Worm (Caenorhabditis elegans) whole organism, L2 larva: Measurements from ENCODE around the gene C47E12.12.

ENCODE experiments used
- C34F6.9 ChIP-seq: fragments of 150-350 bp; optimal IDR thresholded peaks from 2 replicates; lab custom pipeline; 2014; ENCODE audit warnings: missing biosample characterization, missing genetic modification characterization
- F13H6.1 ChIP-seq: sonication (generic microtip); optimal IDR thresholded peaks from 2 replicates; lab custom pipeline; 2016; ENCODE audit warnings: missing genetic modification characterization, missing compliant biosample characterization
- R02D3.7 ChIP-seq: fragments of 150-350 bp; optimal IDR thresholded peaks from 2 replicates; lab custom pipeline; 2014; ENCODE audit warnings: missing biosample characterization, missing genetic modification characterization
- alr-1 ChIP-seq: fragments of 150-350 bp; optimal IDR thresholded peaks from 2 replicates; lab custom pipeline; 2014; ENCODE audit warnings: missing biosample characterization, missing genetic modification characterization
- ama-1 ChIP-seq: fragments of 150-350 bp; optimal IDR thresholded peaks from 2 replicates; lab custom pipeline; 2018; ENCODE audit warnings: inconsistent platforms
- ceh-16 ChIP-seq: fragments of 150-350 bp; optimal IDR thresholded peaks from 2 replicates; lab custom pipeline; 2014; ENCODE audit warnings: missing biosample characterization, missing genetic modification characterization
- ceh-82 ChIP-seq: fragments of 150-350 bp; optimal IDR thresholded peaks from 2 replicates; lab custom pipeline; 2014; ENCODE audit warnings: missing biosample characterization, missing genetic modification characterization
- crh-2 ChIP-seq: sonication (generic microtip); optimal IDR thresholded peaks from 2 replicates; lab custom pipeline; 2017; ENCODE audit warnings: missing biosample characterization, missing genetic modification characterization
- dmd-4 ChIP-seq: sonication (generic microtip); optimal IDR thresholded peaks from 2 replicates; lab custom pipeline; 2017; ENCODE audit warnings: missing biosample characterization, missing genetic modification characterization
- egl-27 ChIP-seq: sonication (generic microtip); optimal IDR thresholded peaks from 3 replicates; lab custom pipeline; 2017; ENCODE audit warnings: missing biosample characterization, missing genetic modification reagents, missing genetic modification characterization
- elt-1 ChIP-seq: fragments of 150-350 bp; optimal IDR thresholded peaks from 2 replicates; lab custom pipeline; 2014; ENCODE audit warnings: missing biosample characterization, missing genetic modification characterization
- elt-3 ChIP-seq: sonication (generic microtip); optimal IDR thresholded peaks from 2 replicates; lab custom pipeline; 2017; ENCODE audit warnings: missing biosample characterization, missing genetic modification characterization
- gmeb-1 ChIP-seq: fragments of 150-350 bp; optimal IDR thresholded peaks from 2 replicates; lab custom pipeline; 2014; ENCODE audit warnings: missing biosample characterization, missing genetic modification characterization
- lin-11 ChIP-seq: fragments of 150-350 bp; sonication (generic microtip); optimal IDR thresholded peaks from 2 replicates; lab custom pipeline; 2014; ENCODE audit warnings: missing biosample characterization, missing genetic modification characterization, inconsistent platforms, mixed read lengths
- lsy-2 ChIP-seq, 2 experiments: fragments of 150-350 bp in 1 of 2; sonication (generic microtip) in 1 of 2; optimal IDR thresholded peaks; 2 replicates each; lab custom pipeline; 2014 to 2017; ENCODE audit warnings: missing biosample characterization in 2 of 2, missing genetic modification characterization in 2 of 2
- mab-5 ChIP-seq: fragments of 150-350 bp; optimal IDR thresholded peaks from 2 replicates; lab custom pipeline; 2014; ENCODE audit warnings: missing biosample characterization, missing genetic modification characterization
- mbf-1 ChIP-seq: sonication (generic microtip); optimal IDR thresholded peaks from 2 replicates; lab custom pipeline; 2017; ENCODE audit warnings: missing biosample characterization, missing genetic modification characterization
- nhr-11 ChIP-seq: fragments of 150-350 bp; optimal IDR thresholded peaks from 2 replicates; lab custom pipeline; 2014; ENCODE audit warnings: missing biosample characterization, missing genetic modification characterization
- nhr-12 ChIP-seq: fragments of 150-350 bp; optimal IDR thresholded peaks from 2 replicates; lab custom pipeline; 2014; ENCODE audit warnings: missing biosample characterization, missing genetic modification characterization
- nhr-129 ChIP-seq: fragments of 150-350 bp; optimal IDR thresholded peaks from 2 replicates; lab custom pipeline; 2014; ENCODE audit warnings: missing biosample characterization, missing genetic modification characterization
- nhr-23 ChIP-seq: fragments of 150-350 bp; optimal IDR thresholded peaks from 2 replicates; lab custom pipeline; 2014; ENCODE audit warnings: missing biosample characterization, missing genetic modification reagents, missing genetic modification characterization
- nhr-6 ChIP-seq: fragments of 150-350 bp; optimal IDR thresholded peaks from 2 replicates; lab custom pipeline; 2014; ENCODE audit warnings: missing biosample characterization, missing genetic modification characterization
- peb-1 ChIP-seq: fragments of 150-350 bp; optimal IDR thresholded peaks from 2 replicates; lab custom pipeline; 2014; ENCODE audit warnings: missing biosample characterization, missing genetic modification characterization
- sem-4 ChIP-seq: fragments of 150-350 bp; optimal IDR thresholded peaks from 2 replicates; lab custom pipeline; 2014; ENCODE audit warnings: missing biosample characterization, missing genetic modification reagents, missing genetic modification characterization
- skn-1 ChIP-seq: sonication (generic microtip); optimal IDR thresholded peaks from 2 replicates; lab custom pipeline; 2017; ENCODE audit warnings: missing biosample characterization, missing genetic modification characterization
- sma-3 ChIP-seq: sonication (generic microtip); optimal IDR thresholded peaks from 2 replicates; lab custom pipeline; 2016; ENCODE audit warnings: missing genetic modification reagents, missing genetic modification characterization, missing compliant biosample characterization
- sma-9 ChIP-seq, 2 experiments: fragments of 150-350 bp in 1 of 2; sonication (generic microtip) in 1 of 2; optimal IDR thresholded peaks; 2 replicates each; lab custom pipeline; 2014 to 2016; ENCODE audit warnings: missing genetic modification characterization in 2 of 2, mild to moderate bottlenecking in 1 of 2, missing biosample characterization in 1 of 2, missing compliant biosample characterization in 1 of 2, missing genetic modification reagents in 1 of 2, moderate library complexity in 1 of 2
- snpc-4 ChIP-seq: fragments of 150-350 bp; optimal IDR thresholded peaks from 2 replicates; lab custom pipeline; 2014; ENCODE audit warnings: missing biosample characterization, missing genetic modification characterization
- unc-39 ChIP-seq: fragments of 150-350 bp; optimal IDR thresholded peaks from 2 replicates; lab custom pipeline; 2014; ENCODE audit warnings: missing biosample characterization, missing genetic modification characterization
- unc-55 ChIP-seq: fragments of 150-350 bp; sonication (generic microtip); optimal IDR thresholded peaks from 3 replicates; lab custom pipeline; 2014; ENCODE audit warnings: missing biosample characterization, missing genetic modification reagents, missing genetic modification characterization
- unc-62 ChIP-seq: fragments of 150-350 bp; optimal IDR thresholded peaks from 2 replicates; lab custom pipeline; 2014; ENCODE audit warnings: missing biosample characterization, missing genetic modification reagents, missing genetic modification characterization
- zag-1 ChIP-seq: fragments of 150-350 bp; optimal IDR thresholded peaks from 2 replicates; lab custom pipeline; 2014; ENCODE audit warnings: missing biosample characterization, missing genetic modification characterization
- ztf-11 ChIP-seq: sonication (generic microtip); optimal IDR thresholded peaks from 2 replicates; lab custom pipeline; 2017; ENCODE audit warnings: missing biosample characterization, missing genetic modification characterization
- ztf-4 ChIP-seq: fragments of 150-350 bp; optimal IDR thresholded peaks from 2 replicates; lab custom pipeline; 2014; ENCODE audit warnings: missing biosample characterization, missing genetic modification characterization

The C47E12.12 gene

ce11 chrIV:10007758-10008157 lies 35.2 kb upstream of the C47E12.12 start (continued):
- no peak for TF ChIP-seq gmeb-1 (tag; lab: Kevin White, UChicago)

ce11 chrIV:10006792-10007191 lies 34.3 kb upstream of the C47E12.12 start, which contains the start of gene C47E12.13:
Gene C47E12.13, minus strand, starts transcription at chrIV:10006892.
- no peak for TF ChIP-seq unc-62 (GFP tag; lab: Kevin White, UChicago)
- no peak for TF ChIP-seq nhr-23
- no peak for TF ChIP-seq egl-27 (tag; lab: Kevin White, UChicago)
- TF ChIP-seq gmeb-1 (tag; lab: Kevin White, UChicago) = no peak
- no peak for TF ChIP-seq peb-1
- TF ChIP-seq elt-3 (tag; lab: Kevin White, UChicago) = no peak
- no peak for TF ChIP-seq alr-1 (tag; lab: Kevin White, UChicago)
- TF ChIP-seq mbf-1 (tag; lab: Kevin White, UChicago) = no peak
- no peak for TF ChIP-seq F13H6.1 (tag; lab: Kevin White, UChicago)
- TF ChIP-seq snpc-4 = no peak
- no peak for TF ChIP-seq sma-9 (GFP tag; optimal IDR thresholded peaks at IDR 0.05; lab: Kevin White, UChicago)
- TF ChIP-seq sma-9 (tag; optimal IDR thresholded peaks at IDR 0.05; lab: Kevin White, UChicago) = no peak
- no peak for TF ChIP-seq lin-11
- TF ChIP-seq ama-1 = no peak
- TF ChIP-seq nhr-129 (tag; lab: Kevin White, UChicago) = no peak
- no peak for TF ChIP-seq sma-3 (GFP tag; lab: Kevin White, UChicago)
- no peak for TF ChIP-seq ztf-4 (tag; lab: Kevin White, UChicago)

ce11 chrIV:10003372-10003771 lies 30.8 kb upstream of the C47E12.12 start, which contains the start of the genes C47E12.2 and sars-1:
Gene C47E12.2, minus strand, starts transcription at chrIV:10003502.
Gene sars-1, plus strand, starts transcription at chrIV:10003726.
- no peak for TF ChIP-seq elt-3 (tag; lab: Kevin White, UChicago)
- no peak for TF ChIP-seq unc-55 (GFP tag; lab: Kevin White, UChicago)
- TF ChIP-seq ztf-11 (tag; lab: Kevin White, UChicago) = no peak
- TF ChIP-seq skn-1 (tag; lab: Kevin White, UChicago) = no peak
- TF ChIP-seq gmeb-1 (tag; lab: Kevin White, UChicago) = no peak
- TF ChIP-seq nhr-12 (tag; lab: Kevin White, UChicago) = no peak
- TF ChIP-seq C34F6.9 (tag; lab: Kevin White, UChicago) = peak; percentile 18
- TF ChIP-seq nhr-23 = no peak
- no peak for TF ChIP-seq sem-4 (tag; lab: Kevin White, UChicago)
- no peak for TF ChIP-seq F13H6.1 (tag; lab: Kevin White, UChicago)
- no peak for TF ChIP-seq alr-1 (tag; lab: Kevin White, UChicago)
- no peak for TF ChIP-seq ceh-82 (tag; lab: Kevin White, UChicago)
- no peak for TF ChIP-seq ceh-16 (tag; lab: Kevin White, UChicago)
- TF ChIP-seq sma-3 (GFP tag; lab: Kevin White, UChicago) = no peak
- peak; percentile 88 for TF ChIP-seq nhr-129 (tag; lab: Kevin White, UChicago)
- no peak for TF ChIP-seq nhr-11 (tag; lab: Kevin White, UChicago)
- TF ChIP-seq lsy-2 (tag; optimal IDR thresholded peaks at IDR 0.05; lab: Kevin White, UChicago) = peak; percentile 58 to 92
- no peak for TF ChIP-seq zag-1
- TF ChIP-seq nhr-6 (tag; lab: Kevin White, UChicago) = no peak
- TF ChIP-seq crh-2 (tag; lab: Kevin White, UChicago) = peak; percentile 32
- TF ChIP-seq elt-1 = no peak
- no peak for TF ChIP-seq mab-5 (tag; lab: Kevin White, UChicago)
- TF ChIP-seq ztf-4 (tag; lab: Kevin White, UChicago) = no peak

ce11 chrIV:10001748-10002147 lies 29.2 kb upstream of the C47E12.12 start, which contains the start of gene C47E12.3:
Gene C47E12.3, minus strand, starts transcription at chrIV:10001848.
- TF ChIP-seq ama-1 = no peak
- no peak for TF ChIP-seq zag-1
- no peak for TF ChIP-seq ceh-16 (tag; lab: Kevin White, UChicago)
- TF ChIP-seq R02D3.7 (tag; lab: Kevin White, UChicago) = no peak
- TF ChIP-seq sma-9 (GFP tag; optimal IDR thresholded peaks at IDR 0.05; lab: Kevin White, UChicago) = no peak
- TF ChIP-seq sma-9 (tag; optimal IDR thresholded peaks at IDR 0.05; lab: Kevin White, UChicago) = no peak
- TF ChIP-seq dmd-4 (tag; lab: Kevin White, UChicago) = no peak
- no peak for TF ChIP-seq unc-39 (tag; lab: Kevin White, UChicago)
